Worm (Caenorhabditis elegans): Measurements from ENCODE around the gene Y42A5A.3.
A peak's percentile ranks its signal among the peaks of the same experiment; 100 is the strongest.

Gene Y42A5A.3

DNA sequence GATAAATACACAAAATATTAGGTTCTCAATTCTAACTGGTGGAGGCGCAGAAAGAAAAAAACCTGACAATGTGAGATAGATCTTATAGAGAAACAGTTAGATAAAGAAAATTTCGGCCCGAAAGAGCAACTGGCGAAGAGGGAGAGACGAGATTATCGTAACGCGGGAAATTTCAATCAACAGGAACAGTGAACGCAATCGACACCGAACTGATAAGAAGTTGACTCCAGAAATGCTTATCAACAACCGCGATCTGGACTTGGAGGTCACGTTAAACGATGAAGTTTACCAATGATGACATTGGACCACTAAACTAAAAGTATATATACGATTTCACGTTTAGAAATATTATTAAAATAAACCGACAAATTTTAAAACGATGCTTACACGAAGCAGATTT, 19.4 kb downstream of the Y42A5A.3 start (continued):
- TF ChIP-seq F55B11.4 (tag; optimal IDR thresholded peaks at IDR 0.05; ENCODE audit: borderline replicate concordance, insufficient read depth) (no peak), repo-1 (tag; optimal IDR thresholded peaks at IDR 0.05) (peak; percentile 64), sptf-2 (GFP tag; optimal IDR thresholded peaks at IDR 0.05) (no peak), B0336.3 (GFP tag; IDR thresholded peaks at IDR 0.05) (peak; percentile 93), cebp-1 (GFP tag; IDR thresholded peaks at IDR 0.05) (no peak), cebp-1 (tag; optimal IDR thresholded peaks at IDR 0.05) (peak; percentile 40), mel-28 (tag; optimal IDR thresholded peaks at IDR 0.05; ENCODE audit: borderline replicate concordance) (no peak), lag-1 (GFP tag; IDR thresholded peaks at IDR 0.05) (no peak), atf-7 (tag; optimal IDR thresholded peaks at IDR 0.05) (peak; percentile 70), F37B4.10 (GFP tag; IDR thresholded peaks at IDR 0.05) (no peak), lin-26 (GFP tag; IDR thresholded peaks at IDR 0.05) (peak; percentile 73; the same call in 1 of the 2 replicates), rec-8 (tag; optimal IDR thresholded peaks at IDR 0.05) (peak in 1 of 2 experiments; percentile 2), F49E8.2 (tag; optimal IDR thresholded peaks at IDR 0.05; ENCODE audit: insufficient read depth) (peak; percentile 96), B0035.1 (tag; optimal IDR thresholded peaks at IDR 0.05) (peak; percentile 24), snpc-1.3 (tag; optimal IDR thresholded peaks at IDR 0.05; ENCODE audit: insufficient read depth) (peak; percentile 38), ztf-26 (tag; optimal IDR thresholded peaks at IDR 0.05) (no peak), unc-62 (GFP tag; optimal IDR thresholded peaks at IDR 0.05) (no peak), T26A5.8 (tag; optimal IDR thresholded peaks at IDR 0.05) (peak; percentile 73), attf-6 (GFP tag; IDR thresholded peaks at IDR 0.05) (peak; percentile 87), ets-4 (GFP tag; optimal IDR thresholded peaks at IDR 0.05) (no peak), Y53F4B.3 (GFP tag; IDR thresholded peaks at IDR 0.05) (no peak), dpff-1 (tag; optimal IDR thresholded peaks at IDR 0.05) (no peak), ceh-91 (GFP tag; IDR thresholded peaks at IDR 0.05) (peak; percentile 11; the same call in 1 of the 2 replicates), madf-8 (GFP tag; conservative IDR thresholded peaks at IDR 0.05) (peak; percentile 9; the same call in 1 of the 2 replicates), ama-1 (optimal IDR thresholded peaks at IDR 0.05) (peak; percentile 73), ama-1 (GFP tag; optimal IDR thresholded peaks at IDR 0.05) (no peak), pha-4 (tag; optimal IDR thresholded peaks at IDR 0.05) (no peak), efl-1 (GFP tag; optimal IDR thresholded peaks at IDR 0.05) (no peak), ccch-3 (GFP tag; optimal IDR thresholded peaks at IDR 0.05) (no peak), ZK185.1 (tag; optimal IDR thresholded peaks at IDR 0.05; ENCODE audit: poor library complexity, severe bottlenecking) (peak; percentile 43), ztf-22 (GFP tag; optimal IDR thresholded peaks at IDR 0.05) (no peak)

DNA sequence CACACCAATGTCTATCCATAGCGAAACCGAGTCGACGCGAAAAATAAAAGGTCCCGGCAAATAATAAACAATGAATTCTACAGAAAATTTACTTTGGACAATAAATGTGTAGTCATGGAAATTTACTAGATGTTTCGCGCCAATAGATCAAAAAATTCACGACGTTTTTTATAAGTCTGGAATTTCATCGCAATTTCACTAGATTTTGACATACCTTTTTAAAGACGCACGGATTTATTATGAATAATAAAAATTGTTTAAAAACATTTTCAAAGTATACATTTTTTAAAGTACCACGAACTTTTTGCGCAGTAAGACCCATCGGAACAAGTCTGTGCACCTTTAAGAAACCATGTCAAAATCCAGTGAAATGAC, 19.8 kb downstream of the Y42A5A.3 start:
- TF ChIP-seq F37B4.10 (GFP tag; IDR thresholded peaks at IDR 0.05): no peak
- no peak for TF ChIP-seq ekl-4 (GFP tag; IDR thresholded peaks at IDR 0.05)
- peak; percentile 6 for TF ChIP-seq snpc-1.3 (tag; optimal IDR thresholded peaks at IDR 0.05; ENCODE audit: insufficient read depth)
- peak; percentile 11 for TF ChIP-seq ztf-26 (tag; optimal IDR thresholded peaks at IDR 0.05)
- TF ChIP-seq madf-6 (GFP tag; IDR thresholded peaks at IDR 0.05): peak; percentile 87
- TF ChIP-seq xnd-1 (tag; optimal IDR thresholded peaks at IDR 0.05): peak; percentile 76
- no peak for TF ChIP-seq aptf-2 (GFP tag; conservative IDR thresholded peaks at IDR 0.05)
- TF ChIP-seq hlh-26 (GFP tag; conservative IDR thresholded peaks at IDR 0.05): no peak
- TF ChIP-seq dpff-1 (tag; optimal IDR thresholded peaks at IDR 0.05): peak; percentile 78
- TF ChIP-seq efl-1 (GFP tag; optimal IDR thresholded peaks at IDR 0.05): peak; percentile 65
- TF ChIP-seq cebp-1 (GFP tag; IDR thresholded peaks at IDR 0.05): no peak
- TF ChIP-seq cebp-1 (tag; optimal IDR thresholded peaks at IDR 0.05): no peak
- no peak for TF ChIP-seq ZK185.1 (tag; optimal IDR thresholded peaks at IDR 0.05; ENCODE audit: poor library complexity, severe bottlenecking)
- no peak for TF ChIP-seq ama-1 (optimal IDR thresholded peaks at IDR 0.05)
- TF ChIP-seq ama-1 (GFP tag; optimal IDR thresholded peaks at IDR 0.05): no peak
- TF ChIP-seq athp-1 (tag; optimal IDR thresholded peaks at IDR 0.05): no peak
- peak; percentile 64 for TF ChIP-seq madf-8 (GFP tag; conservative IDR thresholded peaks at IDR 0.05)
- TF ChIP-seq snpc-4 (GFP tag; optimal IDR thresholded peaks at IDR 0.05): no peak
- TF ChIP-seq snpc-4 (tag; optimal IDR thresholded peaks at IDR 0.05): no peak
- TF ChIP-seq lin-35 (GFP tag; optimal IDR thresholded peaks at IDR 0.05): peak in 1 of 3 experiments; percentile 16
